Fruit fly (Drosophila melanogaster): ENCODE measurements around the gene TP53INP.

Gene TP53INP

dm6 chr3L:4395501-4396073 lies 11.2 kb upstream of the TP53INP start:
- peak; percentile 30 for TF ChIP-seq Sp1 (GFP tag; optimal IDR thresholded peaks at IDR 0.05)
- TF ChIP-seq lola (GFP tag; optimal IDR thresholded peaks at IDR 0.05), result no peak
- TF ChIP-seq dmrt93B (GFP tag; optimal IDR thresholded peaks at IDR 0.05), result no peak
- TF ChIP-seq rgr (GFP tag; optimal IDR thresholded peaks at IDR 0.05), result peak; percentile 14
- peak; percentile 0 for TF ChIP-seq br (GFP tag; optimal IDR thresholded peaks at IDR 0.05)
- TF ChIP-seq psq (GFP tag; optimal IDR thresholded peaks at IDR 0.05), result peak; percentile 15
- peak; percentile 15 for TF ChIP-seq fru (GFP tag; optimal IDR thresholded peaks at IDR 0.05)
- TF ChIP-seq ey (GFP tag; optimal IDR thresholded peaks at IDR 0.05), result peak; percentile 25
- peak; percentile 7 for TF ChIP-seq HLH106 (tag; optimal IDR thresholded peaks at IDR 0.05)
- peak; percentile 24 for TF ChIP-seq h (GFP tag; optimal IDR thresholded peaks at IDR 0.05)
- no peak for TF ChIP-seq brk (GFP tag; optimal IDR thresholded peaks at IDR 0.05)
- TF ChIP-seq Hr83 (GFP tag; optimal IDR thresholded peaks at IDR 0.05; ENCODE audit: poor library complexity, severe bottlenecking), result no peak
- TF ChIP-seq foxo (GFP tag; optimal IDR thresholded peaks at IDR 0.05), result peak in 1 of 2 experiments; percentile 43
- TF ChIP-seq OdsH (GFP tag; optimal IDR thresholded peaks at IDR 0.05), result no peak

- TF ChIP-seq GATAd (GFP tag; optimal IDR thresholded peaks at IDR 0.05), result no peak
- TF ChIP-seq jim (GFP tag; optimal IDR thresholded peaks at IDR 0.05), result no peak
- TF ChIP-seq psq (GFP tag; optimal IDR thresholded peaks at IDR 0.05), result no peak
- TF ChIP-seq ey (GFP tag; optimal IDR thresholded peaks at IDR 0.05), result no peak
- no peak for TF ChIP-seq brk (GFP tag; optimal IDR thresholded peaks at IDR 0.05)
- TF ChIP-seq Hr83 (GFP tag; optimal IDR thresholded peaks at IDR 0.05; ENCODE audit: poor library complexity, severe bottlenecking), result no peak
- TF ChIP-seq dsf (GFP tag; optimal IDR thresholded peaks at IDR 0.05; ENCODE audit: borderline replicate concordance), result no peak
Measured at dm6 chr3L:4396372-4396771, 10.4 kb upstream of the TP53INP start.

dm6 chr3L:4397137-4397536 lies 9.6 kb upstream of the TP53INP start:
- TF ChIP-seq GATAd (GFP tag; optimal IDR thresholded peaks at IDR 0.05) (no peak), Hnf4 (GFP tag; optimal IDR thresholded peaks at IDR 0.05) (no peak), Sp1 (GFP tag; optimal IDR thresholded peaks at IDR 0.05) (no peak), sv (GFP tag; optimal IDR thresholded peaks at IDR 0.05) (no peak), CG32264 (GFP tag; optimal IDR thresholded peaks at IDR 0.05) (no peak), Rel (GFP tag; optimal IDR thresholded peaks at IDR 0.05) (no peak), Rel (tag; optimal IDR thresholded peaks at IDR 0.05) (no peak), CrebA (GFP tag; optimal IDR thresholded peaks at IDR 0.05; ENCODE audit: borderline replicate concordance) (no peak), Vsx2 (GFP tag; optimal IDR thresholded peaks at IDR 0.05; ENCODE audit: partially characterized antibody) (no peak), ey (GFP tag; optimal IDR thresholded peaks at IDR 0.05) (no peak), br (GFP tag; optimal IDR thresholded peaks at IDR 0.05) (no peak)

dm6 chr3L:4397874-4398273 lies 8.9 kb upstream of the TP53INP start:
- no peak for TF ChIP-seq sage (GFP tag; optimal IDR thresholded peaks at IDR 0.05)
- TF ChIP-seq CrebA (GFP tag; optimal IDR thresholded peaks at IDR 0.05; ENCODE audit: borderline replicate concordance), result no peak

- TF ChIP-seq Mio (GFP tag; optimal IDR thresholded peaks at IDR 0.05) (no peak), N (GFP tag; optimal IDR thresholded peaks at IDR 0.05) (no peak), lola (GFP tag; optimal IDR thresholded peaks at IDR 0.05) (no peak), Jra (GFP tag; optimal IDR thresholded peaks at IDR 0.05) (no peak), Rel (GFP tag; optimal IDR thresholded peaks at IDR 0.05) (no peak), Rel (tag; optimal IDR thresholded peaks at IDR 0.05) (no peak), Hr78 (GFP tag; optimal IDR thresholded peaks at IDR 0.05) (no peak), woc (GFP tag; optimal IDR thresholded peaks at IDR 0.05) (no peak), CG9705 (GFP tag; optimal IDR thresholded peaks at IDR 0.05) (no peak), sv (GFP tag; optimal IDR thresholded peaks at IDR 0.05) (no peak), GATAd (GFP tag; optimal IDR thresholded peaks at IDR 0.05) (no peak), HLH106 (tag; optimal IDR thresholded peaks at IDR 0.05) (peak; percentile 6), foxo (GFP tag; optimal IDR thresholded peaks at IDR 0.05) (peak in 1 of 2 experiments; percentile 14), Hr83 (GFP tag; optimal IDR thresholded peaks at IDR 0.05; ENCODE audit: poor library complexity, severe bottlenecking) (no peak)
Measured at dm6 chr3L:4399905-4400304, 6.8 kb upstream of the TP53INP start.
